Worm (Caenorhabditis elegans) whole organism, L4/young adult: ENCODE results near the gene nhr-249.

Experiments
- dao-5 ChIP-seq: sonication (generic microtip); optimal IDR thresholded peaks from 2 replicates; lab custom pipeline; 2016; ENCODE audit warnings: missing genotype, missing genetic modification characterization, moderate library complexity, missing compliant biosample characterization
- him-1 ChIP-seq: sonication (generic microtip); optimal IDR thresholded peaks from 2 replicates; lab custom pipeline; 2016; ENCODE audit warnings: missing genotype, missing genetic modification reagents, missing genetic modification characterization, missing compliant biosample characterization

- TF ChIP-seq dao-5 (no peak), him-1 (tag; lab: Kevin White, UChicago) (no peak)
Measured at ce11 chrIV:7020630-7021029, 48.3 kb upstream of the nhr-249 start.
